Worm (Caenorhabditis elegans) whole organism, young adult: ENCODE data around the gene tbb-1.

Experiments used
- B0035.1 ChIP-seq: sonication (generic microtip); optimal IDR thresholded peaks from 2 replicates; lab custom pipeline; 2016; ENCODE audit warnings: missing genetic modification characterization, mild to moderate bottlenecking, missing compliant biosample characterization, missing genotype, missing genetic modification reagents
- B0336.3 ChIP-seq: fragments of 200-800 bp; sonication (Bioruptor generic); IDR thresholded peaks from 2 replicates; pipeline ENCODE4 v1.3.6; 2022; ENCODE audit warnings: missing genetic modification characterization, missing compliant biosample characterization
- C06A6.2 ChIP-seq: fragments of 200-800 bp; sonication (Bioruptor generic); conservative IDR thresholded peaks from 2 replicates; pipeline ENCODE4 v1.3.6; 2022; ENCODE audit warnings: missing genetic modification characterization, missing compliant biosample characterization
- C17E4.6 ChIP-seq: fragments of 200-800 bp; sonication (Bioruptor generic); IDR thresholded peaks from 2 replicates; pipeline ENCODE4 v1.3.6; 2022; ENCODE audit warnings: missing genetic modification reagents, missing genetic modification characterization, missing compliant biosample characterization
- F10E7.11 ChIP-seq: sonication (generic microtip); optimal IDR thresholded peaks from 2 replicates; lab custom pipeline; 2017; ENCODE audit warnings: mild to moderate bottlenecking, missing genetic modification characterization, moderate library complexity, missing compliant biosample characterization
- F22D6.2 ChIP-seq: sonication (generic microtip); optimal IDR thresholded peaks from 2 replicates; lab custom pipeline; 2016; ENCODE audit warnings: mild to moderate bottlenecking, missing genetic modification characterization, missing compliant biosample characterization
- F37B4.10 ChIP-seq: fragments of 200-800 bp; sonication (Bioruptor generic); IDR thresholded peaks from 2 replicates; pipeline ENCODE4 v1.3.6; 2022; ENCODE audit warnings: missing genetic modification characterization, missing compliant biosample characterization
- F52B5.7 ChIP-seq: sonication (generic microtip); optimal IDR thresholded peaks from 2 replicates; lab custom pipeline; 2016; ENCODE audit warnings: mild to moderate bottlenecking, missing genetic modification characterization, missing compliant biosample characterization
- F55B11.4 ChIP-seq: sonication (generic microtip); optimal IDR thresholded peaks from 2 replicates; lab custom pipeline; 2016; ENCODE audit warnings: missing compliant biosample characterization, missing genetic modification characterization, borderline replicate concordance; ENCODE audit not compliant: insufficient read depth
- K11D2.4 ChIP-seq: fragments of 200-800 bp; sonication (Bioruptor generic); IDR thresholded peaks from 2 replicates; pipeline ENCODE4 v1.3.6; 2022; ENCODE audit warnings: missing genetic modification reagents, missing genetic modification characterization, missing compliant biosample characterization
- K12H6.12 ChIP-seq: fragments of 200-800 bp; sonication (Bioruptor generic); optimal IDR thresholded peaks from 2 replicates; lab custom pipeline; 2018; ENCODE audit warnings: mild to moderate bottlenecking, missing genetic modification characterization, missing compliant biosample characterization
- Y53G8AR.9 ChIP-seq: fragments of 200-800 bp; sonication (Bioruptor generic); conservative IDR thresholded peaks from 2 replicates; pipeline ENCODE4 v1.3.6; 2022; ENCODE audit warnings: missing genetic modification reagents, missing genetic modification characterization, missing compliant biosample characterization
- Y67H2A.10 ChIP-seq: fragments of 200-800 bp; sonication (Bioruptor generic); conservative IDR thresholded peaks from 2 replicates; pipeline ENCODE4 v1.3.6; 2022; ENCODE audit warnings: missing genetic modification reagents, missing genetic modification characterization, missing compliant biosample characterization
- aptf-2 ChIP-seq: fragments of 200-800 bp; sonication (Bioruptor generic); conservative IDR thresholded peaks from 2 replicates; pipeline ENCODE4 v1.3.6; 2022; ENCODE audit warnings: missing genetic modification reagents, missing genetic modification characterization, missing compliant biosample characterization
- atf-7 ChIP-seq: sonication (generic microtip); optimal IDR thresholded peaks from 2 replicates; lab custom pipeline; 2017; ENCODE audit warnings: mild to moderate bottlenecking, missing genetic modification characterization, missing compliant biosample characterization
- athp-1 ChIP-seq: sonication (generic microtip); optimal IDR thresholded peaks from 2 replicates; lab custom pipeline; 2017; ENCODE audit warnings: mild to moderate bottlenecking, missing genetic modification characterization, missing compliant biosample characterization
- attf-5 ChIP-seq: fragments of 200-800 bp; sonication (Bioruptor generic); optimal IDR thresholded peaks from 2 replicates; lab custom pipeline; 2018; ENCODE audit warnings: mild to moderate bottlenecking, missing genetic modification characterization, missing compliant biosample characterization
- ccch-3 ChIP-seq: fragments of 200-800 bp; sonication (Bioruptor generic); optimal IDR thresholded peaks from 2 replicates; lab custom pipeline; 2018; ENCODE audit warnings: mild to moderate bottlenecking, missing genetic modification characterization, missing compliant biosample characterization
- cebp-1 ChIP-seq, 2 experiments: fragments of 200-800 bp in 1 of 2; sonication (Bioruptor generic) in 1 of 2; sonication (generic microtip) in 1 of 2; IDR thresholded peaks in 1 of 2; optimal IDR thresholded peaks in 1 of 2; 2 replicates each; pipeline versions ENCODE4 v1.3.6 to Lab custom; 2017 to 2022; ENCODE audit warnings: missing compliant biosample characterization in 2 of 2, missing genetic modification characterization in 2 of 2, mild to moderate bottlenecking in 1 of 2, missing genetic modification reagents in 1 of 2, moderate library complexity in 1 of 2
- ceh-100 ChIP-seq: fragments of 200-800 bp; sonication (Bioruptor generic); IDR thresholded peaks from 2 replicates; pipeline ENCODE4 v1.3.6; 2022; ENCODE audit warnings: missing genetic modification reagents, missing genetic modification characterization, missing compliant biosample characterization
- die-1 ChIP-seq: sonication (generic microtip); optimal IDR thresholded peaks from 2 replicates; lab custom pipeline; 2016; ENCODE audit warnings: missing genotype, mild to moderate bottlenecking, missing genetic modification characterization, missing compliant biosample characterization
- dox-1 ChIP-seq: fragments of 200-800 bp; sonication (Bioruptor generic); IDR thresholded peaks from 2 replicates; pipeline ENCODE4 v1.3.6; 2022; ENCODE audit warnings: missing genetic modification reagents, missing genetic modification characterization, missing compliant biosample characterization
- dpff-1 ChIP-seq: sonication (generic microtip); optimal IDR thresholded peaks from 2 replicates; lab custom pipeline; 2017; ENCODE audit warnings: mild to moderate bottlenecking, missing genetic modification characterization, missing compliant biosample characterization
- ekl-4 ChIP-seq: fragments of 200-800 bp; sonication (Bioruptor generic); IDR thresholded peaks from 2 replicates; pipeline ENCODE4 v1.3.6; 2022; ENCODE audit warnings: missing genetic modification reagents, missing genetic modification characterization, missing compliant biosample characterization
- him-1 ChIP-seq: sonication (generic microtip); optimal IDR thresholded peaks from 2 replicates; lab custom pipeline; 2016; ENCODE audit warnings: missing genotype, missing genetic modification reagents, missing genetic modification characterization, missing compliant biosample characterization
- hmg-1.2 ChIP-seq: fragments of 200-800 bp; sonication (Bioruptor generic); IDR thresholded peaks from 2 replicates; pipeline ENCODE4 v1.3.6; 2022; ENCODE audit warnings: missing genetic modification reagents, missing genetic modification characterization, missing compliant biosample characterization
- let-526 ChIP-seq: fragments of 200-800 bp; sonication (Bioruptor generic); IDR thresholded peaks from 2 replicates; pipeline ENCODE4 v1.3.6; 2022; ENCODE audit warnings: missing genetic modification reagents, missing genetic modification characterization, missing compliant biosample characterization
- lin-35 ChIP-seq, 3 experiments: fragments of 150-350 bp in 2 of 3; sonication (generic microtip) in 1 of 3; optimal IDR thresholded peaks; 2 replicates each; lab custom pipeline; 2014 to 2018; ENCODE audit warnings: missing biosample characterization in 3 of 3, missing genetic modification characterization in 3 of 3, missing genetic modification reagents in 3 of 3
- lin-54 ChIP-seq: fragments of 200-800 bp; sonication (Bioruptor generic); optimal IDR thresholded peaks from 2 replicates; lab custom pipeline; 2018; ENCODE audit warnings: mild to moderate bottlenecking, missing genetic modification characterization, missing compliant biosample characterization
- madf-10 ChIP-seq: sonication (generic microtip); optimal IDR thresholded peaks from 2 replicates; lab custom pipeline; 2016; ENCODE audit warnings: mild to moderate bottlenecking, missing genetic modification characterization, missing compliant biosample characterization
- madf-3 ChIP-seq: fragments of 200-800 bp; sonication (Bioruptor generic); IDR thresholded peaks from 2 replicates; pipeline ENCODE4 v1.3.6; 2022; ENCODE audit warnings: missing genetic modification reagents, missing genetic modification characterization, missing compliant biosample characterization
- madf-6 ChIP-seq: fragments of 200-800 bp; sonication (Bioruptor generic); IDR thresholded peaks from 2 replicates; pipeline ENCODE4 v1.3.6; 2022; ENCODE audit warnings: missing genetic modification reagents, missing genetic modification characterization, missing compliant biosample characterization
- mel-28 ChIP-seq: sonication (generic microtip); optimal IDR thresholded peaks from 2 replicates; lab custom pipeline; 2016; ENCODE audit warnings: borderline replicate concordance, mild to moderate bottlenecking, missing genetic modification characterization, missing compliant biosample characterization
- nfyb-1 ChIP-seq: fragments of 200-800 bp; sonication (Bioruptor generic); IDR thresholded peaks from 2 replicates; pipeline ENCODE4 v1.3.6; 2022; ENCODE audit warnings: missing genetic modification reagents, missing genetic modification characterization, missing compliant biosample characterization
- pha-4 ChIP-seq: fragments of 150-350 bp; sonication (generic microtip); optimal IDR thresholded peaks from 2 replicates; lab custom pipeline; 2014; ENCODE audit warnings: missing biosample characterization, missing genetic modification reagents, missing genetic modification characterization
- repo-1 ChIP-seq: sonication (generic microtip); optimal IDR thresholded peaks from 2 replicates; lab custom pipeline; 2017; ENCODE audit warnings: mild to moderate bottlenecking, missing genetic modification characterization, missing compliant biosample characterization
- rpc-1 ChIP-seq, 2 experiments: fragments of 150-350 bp in 1 of 2; sonication (generic microtip) in 1 of 2; optimal IDR thresholded peaks; 2 replicates each; lab custom pipeline; 2014 to 2018; ENCODE audit warnings: missing biosample characterization in 1 of 2, missing genetic modification characterization in 1 of 2, missing genetic modification reagents in 1 of 2, missing genotype in 1 of 2
- sea-2 ChIP-seq: fragments of 200-800 bp; sonication (Bioruptor generic); IDR thresholded peaks from 2 replicates; pipeline ENCODE4 v1.3.6; 2022; ENCODE audit warnings: missing genetic modification characterization, missing compliant biosample characterization
- snpc-1.1 ChIP-seq: sonication (generic microtip); optimal IDR thresholded peaks from 2 replicates; lab custom pipeline; 2017; ENCODE audit warnings: missing genetic modification characterization, mild to moderate bottlenecking, missing compliant biosample characterization, antibody characterized with exemption, moderate library complexity, missing genotype, missing genetic modification reagents; ENCODE audit not compliant: insufficient read depth
- unc-130 ChIP-seq: sonication (generic microtip); optimal IDR thresholded peaks from 2 replicates; lab custom pipeline; 2016; ENCODE audit warnings: missing genetic modification reagents, missing genetic modification characterization, missing compliant biosample characterization
- xnd-1 ChIP-seq: sonication (generic microtip); optimal IDR thresholded peaks from 2 replicates; lab custom pipeline; 2016; ENCODE audit warnings: missing genotype, missing genetic modification reagents, missing genetic modification characterization, missing compliant biosample characterization
- zim-3 ChIP-seq: sonication (generic microtip); optimal IDR thresholded peaks from 2 replicates; lab custom pipeline; 2017; ENCODE audit warnings: mild to moderate bottlenecking, missing genetic modification characterization, moderate library complexity, missing compliant biosample characterization
- ztf-18 ChIP-seq: sonication (generic microtip); optimal IDR thresholded peaks from 2 replicates; lab custom pipeline; 2016; ENCODE audit warnings: missing genotype, mild to moderate bottlenecking, missing genetic modification characterization, missing compliant biosample characterization
- ztf-25 ChIP-seq: fragments of 200-800 bp; sonication (Bioruptor generic); IDR thresholded peaks from 2 replicates; pipeline ENCODE4 v1.3.6; 2022; ENCODE audit warnings: missing genetic modification reagents, missing genetic modification characterization, missing compliant biosample characterization

Gene tbb-1

DNA sequence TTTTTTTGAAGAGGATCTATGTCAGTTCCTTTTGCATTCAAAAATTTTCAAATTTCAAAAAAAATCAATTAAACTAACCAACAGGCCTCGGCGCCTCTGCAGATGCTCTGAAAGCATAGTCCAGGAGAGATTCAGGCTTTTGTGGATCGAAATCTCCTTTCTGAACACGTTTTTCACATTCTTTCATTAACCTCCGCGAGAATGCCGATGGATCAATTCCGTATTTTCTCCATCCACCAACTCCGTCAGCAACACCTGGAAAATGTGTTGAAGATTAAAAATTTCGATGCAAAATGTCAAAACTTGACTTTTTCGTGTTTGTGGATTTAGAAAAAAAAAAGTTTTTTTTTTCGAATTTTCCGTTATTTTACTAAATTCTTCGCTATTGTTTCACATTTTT, 27.7 kb downstream of the tbb-1 start:
- TF ChIP-seq madf-3 (GFP tag; lab: Robert Waterston, UW) (0 out of 2 replicates have a peak, but pooled peaks have one; percentile 31), cebp-1 (GFP tag; IDR thresholded peaks at IDR 0.05; lab: Robert Waterston, UW) (no peak), cebp-1 (tag; optimal IDR thresholded peaks at IDR 0.05; lab: Kevin White, UChicago) (peak; percentile 23), K11D2.4 (GFP tag; lab: Robert Waterston, UW) (0 out of 2 replicates have a peak, but pooled peaks have one; percentile 24), pha-4 (no peak), rpc-1 (optimal IDR thresholded peaks at IDR 0.05; lab: Kevin White, UChicago) (no peak), rpc-1 (tag; optimal IDR thresholded peaks at IDR 0.05; lab: Kevin White, UChicago) (no peak), madf-6 (GFP tag; lab: Robert Waterston, UW) (0 out of 2 replicates have a peak, but pooled peaks have one; percentile 28), repo-1 (tag; lab: Kevin White, UChicago) (peak; percentile 6), zim-3 (peak; percentile 12), nfyb-1 (0 out of 2 replicates have a peak, but pooled peaks have one; percentile 21), ekl-4 (0 out of 2 replicates have a peak, but pooled peaks have one; percentile 51), let-526 (GFP tag; lab: Robert Waterston, UW) (0 out of 2 replicates have a peak, but pooled peaks have one; percentile 15), sea-2 (GFP tag; lab: Robert Waterston, UW) (0 out of 2 replicates have a peak, but pooled peaks have one; percentile 36), C06A6.2 (no peak)
- TF ChIP-seq, all 124 proteins: peak for 10

DNA sequence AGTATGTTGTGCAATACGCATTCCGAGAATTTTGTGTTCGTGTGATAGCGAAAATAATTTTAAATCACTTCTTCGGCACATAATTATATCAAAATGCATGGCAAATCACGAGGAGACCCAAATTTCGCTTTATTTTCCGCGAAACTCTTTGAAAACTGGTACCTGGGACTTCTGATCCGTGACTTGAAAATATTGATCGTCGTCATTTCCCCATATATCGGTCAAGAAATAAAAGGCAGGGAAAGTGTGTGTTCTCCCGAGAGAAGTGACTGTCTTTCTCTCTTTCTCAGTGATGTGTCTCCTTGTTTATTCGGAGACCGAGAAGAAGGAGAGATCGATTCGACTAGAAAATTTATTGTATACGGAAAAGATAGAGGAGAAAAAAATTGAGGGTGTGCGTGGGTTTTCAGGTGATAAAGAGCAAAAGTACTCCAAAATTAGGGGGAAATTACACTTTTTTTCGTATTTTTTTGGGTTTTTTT, 31.0 kb downstream of the tbb-1 start, which contains the start of gene W09D10.5:
Gene W09D10.5 (minus strand): TSS at position 345 of the 482 bp plus-strand sequence.
- TF ChIP-seq madf-10 (tag; lab: Kevin White, UChicago) (peak; percentile 18), pha-4 (peak; percentile 63), atf-7 (tag; lab: Kevin White, UChicago) (peak; percentile 38), zim-3 (peak; percentile 78), ztf-25 (no peak), repo-1 (tag; lab: Kevin White, UChicago) (peak; percentile 70), B0035.1 (tag; lab: Kevin White, UChicago) (peak; percentile 57), mel-28 (tag; lab: Kevin White, UChicago) (peak; percentile 56), K11D2.4 (GFP tag; lab: Robert Waterston, UW) (peak; percentile 39; the same call in 1 of the 2 replicates), lin-54 (GFP tag; lab: Kevin White, UChicago) (peak; percentile 39), Y67H2A.10 (GFP tag; lab: Robert Waterston, UW) (0 out of 2 replicates have a peak, but pooled peaks have one; percentile 27), him-1 (no peak), F52B5.7 (tag; lab: Kevin White, UChicago) (peak; percentile 57), let-526 (GFP tag; lab: Robert Waterston, UW) (no peak), F37B4.10 (GFP tag; lab: Robert Waterston, UW) (0 out of 2 replicates have a peak, but pooled peaks have one; percentile 14), K12H6.12 (peak; percentile 7), aptf-2 (no peak), ztf-18 (tag; lab: Kevin White, UChicago) (peak; percentile 16), F10E7.11 (tag; lab: Kevin White, UChicago) (no peak), ccch-3 (no peak), B0336.3 (GFP tag; lab: Robert Waterston, UW) (peak; percentile 78), C17E4.6 (0 out of 2 replicates have a peak, but pooled peaks have one; percentile 12), ceh-100 (GFP tag; lab: Robert Waterston, UW) (peak; percentile 20; the same call in 1 of the 2 replicates), F55B11.4 (tag; lab: Kevin White, UChicago) (no peak), hmg-1.2 (no peak), nfyb-1 (peak; percentile 68; the same call in 1 of the 2 replicates), lin-35 (GFP tag; optimal IDR thresholded peaks at IDR 0.05; lab: Kevin White, UChicago) (no peak), unc-130 (GFP tag; lab: Kevin White, UChicago) (no peak), dpff-1 (no peak), Y53G8AR.9 (GFP tag; lab: Robert Waterston, UW) (peak; percentile 42; the same call in 1 of the 2 replicates), snpc-1.1 (no peak), attf-5 (GFP tag; lab: Kevin White, UChicago) (no peak), athp-1 (peak; percentile 53), madf-6 (GFP tag; lab: Robert Waterston, UW) (peak; percentile 30; the same call in 1 of the 2 replicates), F22D6.2 (tag; lab: Kevin White, UChicago) (peak; percentile 2), xnd-1 (tag; lab: Kevin White, UChicago) (no peak), die-1 (tag; lab: Kevin White, UChicago) (peak; percentile 26), dox-1 (GFP tag; lab: Robert Waterston, UW) (peak; percentile 62; the same call in 1 of the 2 replicates)
